Worm (Caenorhabditis elegans) whole organism, young adult: ENCODE measurements around the gene rde-12.
A peak's percentile ranks its signal among the peaks of the same experiment; 100 is the strongest.

ENCODE experiments used
- B0019.2 ChIP-seq: fragments of 200-800 bp; sonication (Bioruptor generic); conservative IDR thresholded peaks from 2 replicates; pipeline ENCODE4 v1.3.6; 2022; ENCODE audit warnings: missing genetic modification reagents, missing genetic modification characterization, missing compliant biosample characterization
- B0035.1 ChIP-seq: sonication (generic microtip); optimal IDR thresholded peaks from 2 replicates; lab custom pipeline; 2016; ENCODE audit warnings: missing genetic modification characterization, mild to moderate bottlenecking, missing compliant biosample characterization, missing genotype, missing genetic modification reagents
- F39B2.1 ChIP-seq: fragments of 200-800 bp; sonication (Bioruptor generic); IDR thresholded peaks from 2 replicates; pipeline ENCODE4 v1.3.6; 2022; ENCODE audit warnings: missing genetic modification reagents, missing genetic modification characterization, missing compliant biosample characterization
- F57A8.1 ChIP-seq: fragments of 200-800 bp; sonication (Bioruptor generic); optimal IDR thresholded peaks from 2 replicates; lab custom pipeline; 2018; ENCODE audit warnings: mild to moderate bottlenecking, missing genetic modification characterization, moderate library complexity, missing compliant biosample characterization
- K11D2.4 ChIP-seq: fragments of 200-800 bp; sonication (Bioruptor generic); IDR thresholded peaks from 2 replicates; pipeline ENCODE4 v1.3.6; 2022; ENCODE audit warnings: missing genetic modification reagents, missing genetic modification characterization, missing compliant biosample characterization
- K12H6.12 ChIP-seq: fragments of 200-800 bp; sonication (Bioruptor generic); optimal IDR thresholded peaks from 2 replicates; lab custom pipeline; 2018; ENCODE audit warnings: mild to moderate bottlenecking, missing genetic modification characterization, missing compliant biosample characterization
- T07F8.4 ChIP-seq: sonication (generic microtip); optimal IDR thresholded peaks from 2 replicates; lab custom pipeline; 2016; ENCODE audit warnings: mild to moderate bottlenecking, missing genetic modification characterization, moderate library complexity, missing compliant biosample characterization
- Y53F4B.3 ChIP-seq: fragments of 200-800 bp; sonication (Bioruptor generic); IDR thresholded peaks from 2 replicates; pipeline ENCODE4 v1.3.6; 2022; ENCODE audit warnings: missing genetic modification reagents, missing genetic modification characterization, missing compliant biosample characterization
- Y53G8AR.9 ChIP-seq: fragments of 200-800 bp; sonication (Bioruptor generic); conservative IDR thresholded peaks from 2 replicates; pipeline ENCODE4 v1.3.6; 2022; ENCODE audit warnings: missing genetic modification reagents, missing genetic modification characterization, missing compliant biosample characterization
- akir-1 ChIP-seq: fragments of 200-800 bp; sonication (Bioruptor generic); optimal IDR thresholded peaks from 2 replicates; lab custom pipeline; 2018; ENCODE audit warnings: mild to moderate bottlenecking, missing genetic modification characterization, moderate library complexity, missing compliant biosample characterization
- ama-1 ChIP-seq, 3 experiments: fragments of 150-350 bp in 1 of 3; sonication (generic microtip) in 2 of 3; optimal IDR thresholded peaks; 2 replicates each; lab custom pipeline; 2014 to 2018; ENCODE audit warnings: missing biosample characterization in 2 of 3, missing genetic modification characterization in 2 of 3, missing genetic modification reagents in 2 of 3
- aptf-2 ChIP-seq: fragments of 200-800 bp; sonication (Bioruptor generic); conservative IDR thresholded peaks from 2 replicates; pipeline ENCODE4 v1.3.6; 2022; ENCODE audit warnings: missing genetic modification reagents, missing genetic modification characterization, missing compliant biosample characterization
- athp-1 ChIP-seq: sonication (generic microtip); optimal IDR thresholded peaks from 2 replicates; lab custom pipeline; 2017; ENCODE audit warnings: mild to moderate bottlenecking, missing genetic modification characterization, missing compliant biosample characterization
- attf-5 ChIP-seq: fragments of 200-800 bp; sonication (Bioruptor generic); optimal IDR thresholded peaks from 2 replicates; lab custom pipeline; 2018; ENCODE audit warnings: mild to moderate bottlenecking, missing genetic modification characterization, missing compliant biosample characterization
- attf-6 ChIP-seq: fragments of 200-800 bp; sonication (Bioruptor generic); IDR thresholded peaks from 2 replicates; pipeline ENCODE4 v1.3.6; 2022; ENCODE audit warnings: missing genetic modification reagents, missing genetic modification characterization, missing compliant biosample characterization
- bed-1 ChIP-seq: fragments of 200-800 bp; sonication (Bioruptor generic); IDR thresholded peaks from 2 replicates; pipeline ENCODE4 v1.3.6; 2022; ENCODE audit warnings: missing genetic modification reagents, missing genetic modification characterization, missing compliant biosample characterization
- bed-2 ChIP-seq: fragments of 200-800 bp; sonication (Bioruptor generic); IDR thresholded peaks from 2 replicates; pipeline ENCODE4 v1.3.6; 2022; ENCODE audit warnings: missing genetic modification reagents, missing genetic modification characterization, missing compliant biosample characterization
- cebp-1 ChIP-seq, 2 experiments: fragments of 200-800 bp in 1 of 2; sonication (Bioruptor generic) in 1 of 2; sonication (generic microtip) in 1 of 2; IDR thresholded peaks in 1 of 2; optimal IDR thresholded peaks in 1 of 2; 2 replicates each; pipeline versions ENCODE4 v1.3.6 to Lab custom; 2017 to 2022; ENCODE audit warnings: missing compliant biosample characterization in 2 of 2, missing genetic modification characterization in 2 of 2, mild to moderate bottlenecking in 1 of 2, missing genetic modification reagents in 1 of 2, moderate library complexity in 1 of 2
- cebp-2 ChIP-seq: fragments of 200-800 bp; sonication (Bioruptor generic); IDR thresholded peaks from 2 replicates; pipeline ENCODE4 v1.3.6; 2022; ENCODE audit warnings: missing genetic modification characterization, missing compliant biosample characterization
- ceh-79 ChIP-seq: sonication (generic microtip); optimal IDR thresholded peaks from 2 replicates; lab custom pipeline; 2017; ENCODE audit warnings: mild to moderate bottlenecking, missing genetic modification characterization, missing compliant biosample characterization
- dpff-1 ChIP-seq: sonication (generic microtip); optimal IDR thresholded peaks from 2 replicates; lab custom pipeline; 2017; ENCODE audit warnings: mild to moderate bottlenecking, missing genetic modification characterization, missing compliant biosample characterization
- efl-1 ChIP-seq: fragments of 150-350 bp; optimal IDR thresholded peaks from 2 replicates; lab custom pipeline; 2014; ENCODE audit warnings: missing biosample characterization, missing genetic modification reagents, missing genetic modification characterization
- egl-44 ChIP-seq: fragments of 200-800 bp; sonication (Bioruptor generic); IDR thresholded peaks from 2 replicates; pipeline ENCODE4 v1.3.6; 2022; ENCODE audit warnings: missing genetic modification reagents, missing genetic modification characterization, missing compliant biosample characterization
- egrh-3 ChIP-seq: fragments of 200-800 bp; sonication (Bioruptor generic); IDR thresholded peaks from 2 replicates; pipeline ENCODE4 v1.3.6; 2022; ENCODE audit warnings: missing genetic modification reagents, missing genetic modification characterization, missing compliant biosample characterization
- ekl-4 ChIP-seq: fragments of 200-800 bp; sonication (Bioruptor generic); IDR thresholded peaks from 2 replicates; pipeline ENCODE4 v1.3.6; 2022; ENCODE audit warnings: missing genetic modification reagents, missing genetic modification characterization, missing compliant biosample characterization
- ets-4 ChIP-seq: fragments of 200-800 bp; sonication (Bioruptor generic); optimal IDR thresholded peaks from 2 replicates; lab custom pipeline; 2018; ENCODE audit warnings: mild to moderate bottlenecking, missing genetic modification characterization, missing compliant biosample characterization
- hlh-12 ChIP-seq: sonication (generic microtip); optimal IDR thresholded peaks from 2 replicates; lab custom pipeline; 2016; ENCODE audit warnings: missing genetic modification characterization, missing compliant biosample characterization
- hlh-26 ChIP-seq: fragments of 200-800 bp; sonication (Bioruptor generic); conservative IDR thresholded peaks from 2 replicates; pipeline ENCODE4 v1.3.6; 2022; ENCODE audit warnings: missing genetic modification reagents, missing genetic modification characterization, missing compliant biosample characterization
- hmg-1.2 ChIP-seq: fragments of 200-800 bp; sonication (Bioruptor generic); IDR thresholded peaks from 2 replicates; pipeline ENCODE4 v1.3.6; 2022; ENCODE audit warnings: missing genetic modification reagents, missing genetic modification characterization, missing compliant biosample characterization
- hmg-20 ChIP-seq: fragments of 200-800 bp; sonication (Bioruptor generic); IDR thresholded peaks from 2 replicates; pipeline ENCODE4 v1.3.6; 2022; ENCODE audit warnings: missing genetic modification reagents, missing genetic modification characterization, missing compliant biosample characterization
- lin-26 ChIP-seq: fragments of 200-800 bp; sonication (Bioruptor generic); IDR thresholded peaks from 2 replicates; pipeline ENCODE4 v1.3.6; 2022; ENCODE audit warnings: missing genetic modification reagents, missing genetic modification characterization, missing compliant biosample characterization
- lin-35 ChIP-seq, 3 experiments: fragments of 150-350 bp in 2 of 3; sonication (generic microtip) in 1 of 3; optimal IDR thresholded peaks; 2 replicates each; lab custom pipeline; 2014 to 2018; ENCODE audit warnings: missing biosample characterization in 3 of 3, missing genetic modification characterization in 3 of 3, missing genetic modification reagents in 3 of 3
- lin-54 ChIP-seq: fragments of 200-800 bp; sonication (Bioruptor generic); optimal IDR thresholded peaks from 2 replicates; lab custom pipeline; 2018; ENCODE audit warnings: mild to moderate bottlenecking, missing genetic modification characterization, missing compliant biosample characterization
- madf-3 ChIP-seq: fragments of 200-800 bp; sonication (Bioruptor generic); IDR thresholded peaks from 2 replicates; pipeline ENCODE4 v1.3.6; 2022; ENCODE audit warnings: missing genetic modification reagents, missing genetic modification characterization, missing compliant biosample characterization
- madf-6 ChIP-seq: fragments of 200-800 bp; sonication (Bioruptor generic); IDR thresholded peaks from 2 replicates; pipeline ENCODE4 v1.3.6; 2022; ENCODE audit warnings: missing genetic modification reagents, missing genetic modification characterization, missing compliant biosample characterization
- madf-8 ChIP-seq: fragments of 200-800 bp; sonication (Bioruptor generic); conservative IDR thresholded peaks from 2 replicates; pipeline ENCODE4 v1.3.6; 2022; ENCODE audit warnings: missing genetic modification reagents, missing genetic modification characterization, missing compliant biosample characterization
- mcd-1 ChIP-seq: fragments of 200-800 bp; sonication (Bioruptor generic); IDR thresholded peaks from 2 replicates; pipeline ENCODE4 v1.3.6; 2022; ENCODE audit warnings: missing genetic modification reagents, missing genetic modification characterization, missing compliant biosample characterization
- mel-28 ChIP-seq: sonication (generic microtip); optimal IDR thresholded peaks from 2 replicates; lab custom pipeline; 2016; ENCODE audit warnings: borderline replicate concordance, mild to moderate bottlenecking, missing genetic modification characterization, missing compliant biosample characterization
- nfya-1 ChIP-seq: sonication (generic microtip); optimal IDR thresholded peaks from 2 replicates; lab custom pipeline; 2017; ENCODE audit warnings: antibody characterized with exemption, missing compliant biosample characterization, missing genetic modification characterization, borderline replicate concordance; ENCODE audit not compliant: insufficient read depth
- nfya-2 ChIP-seq: fragments of 200-800 bp; sonication (Bioruptor generic); IDR thresholded peaks from 2 replicates; pipeline ENCODE4 v1.3.6; 2022; ENCODE audit warnings: missing genetic modification reagents, missing genetic modification characterization, missing compliant biosample characterization
- nhr-179 ChIP-seq: sonication (generic microtip); optimal IDR thresholded peaks from 2 replicates; lab custom pipeline; 2016; ENCODE audit warnings: mild to moderate bottlenecking, missing genetic modification characterization, missing compliant biosample characterization
- pbrm-1 ChIP-seq: fragments of 200-800 bp; sonication (Bioruptor generic); IDR thresholded peaks from 2 replicates; pipeline ENCODE4 v1.3.6; 2022; ENCODE audit warnings: missing genetic modification reagents, missing genetic modification characterization, missing compliant biosample characterization
- sdz-38 ChIP-seq: sonication (generic microtip); optimal IDR thresholded peaks from 2 replicates; lab custom pipeline; 2016; ENCODE audit warnings: missing genotype, missing genetic modification characterization, missing compliant biosample characterization
- tlf-1 ChIP-seq: fragments of 200-800 bp; sonication (Bioruptor generic); optimal IDR thresholded peaks from 2 replicates; lab custom pipeline; 2018; ENCODE audit warnings: mild to moderate bottlenecking, missing genetic modification characterization, missing compliant biosample characterization
- unc-62 ChIP-seq: fragments of 150-350 bp; optimal IDR thresholded peaks from 2 replicates; lab custom pipeline; 2014; ENCODE audit warnings: missing biosample characterization, missing genetic modification reagents, missing genetic modification characterization
- zfh-2 ChIP-seq: fragments of 200-800 bp; sonication (Bioruptor generic); conservative IDR thresholded peaks from 2 replicates; pipeline ENCODE4 v1.3.6; 2022; ENCODE audit warnings: missing genetic modification reagents, missing genetic modification characterization, missing compliant biosample characterization
- ztf-28 ChIP-seq: fragments of 200-800 bp; sonication (Bioruptor generic); IDR thresholded peaks from 2 replicates; pipeline ENCODE4 v1.3.6; 2022; ENCODE audit warnings: missing genetic modification reagents, missing genetic modification characterization, missing compliant biosample characterization
- ztf-3 ChIP-seq: fragments of 200-800 bp; sonication (Bioruptor generic); optimal IDR thresholded peaks from 2 replicates; lab custom pipeline; 2018; ENCODE audit warnings: mild to moderate bottlenecking, missing genetic modification characterization, missing compliant biosample characterization

Gene rde-12

ce11 chrV:13657841-13658338, 7.3 kb upstream of the rde-12 start:
- no peak for TF ChIP-seq Y53F4B.3 (GFP tag; lab: Robert Waterston, UW)
- TF ChIP-seq lin-26, result no peak
- TF ChIP-seq nfya-2, result no peak
- TF ChIP-seq K12H6.12 (tag; lab: Kevin White, UChicago), result no peak
- no peak for TF ChIP-seq madf-8 (GFP tag; lab: Robert Waterston, UW)
- TF ChIP-seq hmg-1.2, result no peak
- TF ChIP-seq akir-1 (GFP tag; lab: Kevin White, UChicago), result no peak
- no peak for TF ChIP-seq egl-44 (GFP tag; lab: Robert Waterston, UW)
- TF ChIP-seq K11D2.4, result no peak
- TF ChIP-seq madf-3 (GFP tag; lab: Robert Waterston, UW), result 0 out of 2 replicates have a peak, but pooled peaks have one; percentile 50
- no peak for TF ChIP-seq nfya-1 (tag; lab: Kevin White, UChicago)
- TF ChIP-seq bed-2, result no peak
- no peak for TF ChIP-seq egrh-3 (GFP tag; lab: Robert Waterston, UW)
- no peak for TF ChIP-seq B0035.1 (tag; lab: Kevin White, UChicago)
- no peak for TF ChIP-seq efl-1 (GFP tag; lab: Kevin White, UChicago)
- TF ChIP-seq hmg-20 (GFP tag; lab: Robert Waterston, UW), result no peak
- no peak for TF ChIP-seq ets-4 (GFP tag; lab: Kevin White, UChicago)
- no peak for TF ChIP-seq ekl-4 (GFP tag; lab: Robert Waterston, UW)
- TF ChIP-seq aptf-2 (GFP tag; lab: Robert Waterston, UW), result no peak
- TF ChIP-seq madf-6 (GFP tag; lab: Robert Waterston, UW), result 0 out of 2 replicates have a peak, but pooled peaks have one; percentile 12
- TF ChIP-seq attf-6 (GFP tag; lab: Robert Waterston, UW), result no peak
- 0 out of 2 replicates have a peak, but pooled peaks have one; percentile 12 for TF ChIP-seq B0019.2
- no peak for TF ChIP-seq Y53G8AR.9 (GFP tag; lab: Robert Waterston, UW)
- TF ChIP-seq dpff-1 (tag; lab: Kevin White, UChicago), result no peak
- no peak for TF ChIP-seq lin-54 (GFP tag; lab: Kevin White, UChicago)
- peak; percentile 59 for TF ChIP-seq unc-62 (GFP tag; lab: Kevin White, UChicago)
- TF ChIP-seq F39B2.1 (GFP tag; lab: Robert Waterston, UW), result no peak
- no peak for TF ChIP-seq pbrm-1
- TF ChIP-seq sdz-38 (tag; lab: Kevin White, UChicago), result no peak
- TF ChIP-seq cebp-2 (GFP tag; lab: Robert Waterston, UW), result no peak
- peak in 1 of 3 experiments; percentile 9 for TF ChIP-seq lin-35 (GFP tag; optimal IDR thresholded peaks at IDR 0.05; lab: Kevin White, UChicago)
- TF ChIP-seq F57A8.1 (GFP tag; lab: Kevin White, UChicago), result no peak
- TF ChIP-seq T07F8.4, result no peak
- TF ChIP-seq zfh-2 (GFP tag; lab: Robert Waterston, UW), result no peak

DNA sequence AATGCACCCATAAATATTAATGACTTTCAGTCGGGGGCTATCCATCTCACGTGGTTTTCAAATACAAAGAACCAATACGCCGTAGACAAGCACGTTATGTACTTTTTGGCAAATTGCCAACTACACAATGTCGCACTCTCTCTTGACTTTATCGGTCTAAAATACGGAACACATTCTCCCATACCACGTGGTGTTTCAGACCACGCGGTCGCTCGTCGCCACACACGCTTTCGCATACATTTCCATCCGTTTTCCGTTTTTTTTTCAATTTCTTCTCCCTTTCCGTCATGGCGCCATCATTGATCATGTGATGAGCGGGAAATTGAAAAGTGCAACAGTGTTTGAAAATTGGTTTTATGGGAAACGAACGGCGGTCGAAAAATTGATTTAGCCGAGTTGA, 6.6 kb upstream of the rde-12 start:
- TF ChIP-seq ztf-28 (GFP tag; lab: Robert Waterston, UW) (no peak), bed-1 (GFP tag; lab: Robert Waterston, UW) (no peak), F57A8.1 (GFP tag; lab: Kevin White, UChicago) (no peak), hlh-12 (tag; lab: Kevin White, UChicago) (no peak), K11D2.4 (peak; percentile 91), ama-1 (optimal IDR thresholded peaks at IDR 0.05; lab: Kevin White, UChicago) (peak; percentile 60), ama-1 (GFP tag; optimal IDR thresholded peaks at IDR 0.05; lab: Kevin White, UChicago) (no peak), ceh-79 (no peak), athp-1 (tag; lab: Kevin White, UChicago) (peak; percentile 48), mel-28 (no peak), tlf-1 (GFP tag; lab: Kevin White, UChicago) (peak; percentile 89), hlh-26 (GFP tag; lab: Robert Waterston, UW) (no peak), attf-5 (GFP tag; lab: Kevin White, UChicago) (peak; percentile 78), mcd-1 (GFP tag; lab: Robert Waterston, UW) (peak; percentile 69), cebp-1 (GFP tag; IDR thresholded peaks at IDR 0.05; lab: Robert Waterston, UW) (peak; percentile 82), cebp-1 (tag; optimal IDR thresholded peaks at IDR 0.05; lab: Kevin White, UChicago) (peak; percentile 91), ztf-3 (GFP tag; lab: Kevin White, UChicago) (peak; percentile 79), nhr-179 (tag; lab: Kevin White, UChicago) (no peak), Y53G8AR.9 (GFP tag; lab: Robert Waterston, UW) (peak; percentile 84)
